Worm (Caenorhabditis elegans) whole organism, L4 larva: Measurements from ENCODE around the gene dmd-4.

Source experiments
- F10B5.3 ChIP-seq: sonication (generic microtip); optimal IDR thresholded peaks from 2 replicates; lab custom pipeline; 2016; ENCODE audit warnings: mild to moderate bottlenecking, missing genetic modification characterization, missing compliant biosample characterization
- F49E8.2 ChIP-seq: sonication (generic microtip); optimal IDR thresholded peaks from 2 replicates; lab custom pipeline; 2016; ENCODE audit warnings: missing compliant biosample characterization, mild to moderate bottlenecking, missing genetic modification characterization, borderline replicate concordance
- Y5F2A.4 ChIP-seq: fragments of 200-800 bp; sonication (Bioruptor generic); optimal IDR thresholded peaks from 2 replicates; lab custom pipeline; 2018; ENCODE audit warnings: mild to moderate bottlenecking, missing genetic modification characterization, missing compliant biosample characterization
- aha-1 ChIP-seq: fragments of 150-350 bp; peaks from one replicate; lab custom pipeline; 2014; ENCODE audit warnings: missing biosample characterization, missing genetic modification characterization
- aly-2 ChIP-seq: sonication (generic microtip); optimal IDR thresholded peaks from 2 replicates; lab custom pipeline; 2018; ENCODE audit warnings: missing biosample characterization, missing genetic modification characterization
- arid-1 ChIP-seq: fragments of 200-800 bp; sonication (Bioruptor generic); conservative IDR thresholded peaks from 2 replicates; pipeline ENCODE4 v1.3.6; 2022; ENCODE audit warnings: missing genetic modification reagents, missing genetic modification characterization, missing compliant biosample characterization
- ceh-20 ChIP-seq: fragments of 200-800 bp; sonication (Bioruptor generic); IDR thresholded peaks from 2 replicates; pipeline ENCODE4 v1.3.6; 2022; ENCODE audit warnings: missing genetic modification reagents, missing genetic modification characterization, missing compliant biosample characterization
- ces-1 ChIP-seq: fragments of 150-350 bp; sonication (generic microtip); optimal IDR thresholded peaks from 4 replicates; lab custom pipeline; 2014; ENCODE audit warnings: missing biosample characterization, missing genetic modification reagents, missing genetic modification characterization
- cey-2 ChIP-seq: sonication (generic microtip); optimal IDR thresholded peaks from 3 replicates; lab custom pipeline; 2017; ENCODE audit warnings: missing genetic modification characterization, mild to moderate bottlenecking, missing compliant biosample characterization, antibody characterized with exemption, borderline replicate concordance; ENCODE audit not compliant: insufficient read depth
- daf-16 ChIP-seq, 3 experiments: sonication (generic microtip); optimal IDR thresholded peaks; 2 replicates each; lab custom pipeline; 2016 to 2017; ENCODE audit warnings: missing genetic modification characterization in 3 of 3, missing genetic modification reagents in 3 of 3, mild to moderate bottlenecking in 2 of 3, missing compliant biosample characterization in 2 of 3, missing biosample characterization in 1 of 3, moderate library complexity in 1 of 3
- dmd-8 ChIP-seq: fragments of 200-800 bp; sonication (Bioruptor generic); IDR thresholded peaks from 2 replicates; pipeline ENCODE4 v1.3.6; 2022; ENCODE audit warnings: missing genetic modification characterization, missing compliant biosample characterization
- dve-1 ChIP-seq: sonication (generic microtip); optimal IDR thresholded peaks from 2 replicates; lab custom pipeline; 2017; ENCODE audit warnings: antibody characterized with exemption, mild to moderate bottlenecking, missing genetic modification characterization, missing compliant biosample characterization; ENCODE audit not compliant: insufficient read depth
- egl-43 ChIP-seq: fragments of 200-800 bp; sonication (Bioruptor generic); IDR thresholded peaks from 2 replicates; pipeline ENCODE4 v1.3.6; 2022; ENCODE audit warnings: missing genetic modification reagents, missing genetic modification characterization, missing compliant biosample characterization
- fkh-10 ChIP-seq: fragments of 150-350 bp; optimal IDR thresholded peaks from 2 replicates; lab custom pipeline; 2014; ENCODE audit warnings: missing biosample characterization, missing genetic modification reagents, missing genetic modification characterization
- fos-1 ChIP-seq: fragments of 150-350 bp; optimal IDR thresholded peaks from 2 replicates; lab custom pipeline; 2014; ENCODE audit warnings: missing biosample characterization, missing genetic modification characterization
- lin-1 ChIP-seq: fragments of 200-800 bp; sonication (Bioruptor generic); IDR thresholded peaks from 2 replicates; pipeline ENCODE4 v1.3.6; 2022; ENCODE audit warnings: missing genetic modification reagents, missing genetic modification characterization, missing compliant biosample characterization
- lin-29 ChIP-seq: fragments of 200-800 bp; sonication (Bioruptor generic); IDR thresholded peaks from 2 replicates; pipeline ENCODE4 v1.3.6; 2022; ENCODE audit warnings: missing genetic modification reagents, missing genetic modification characterization, missing compliant biosample characterization
- madf-5 ChIP-seq, 2 experiments: fragments of 200-800 bp; sonication (Bioruptor generic); IDR thresholded peaks; 2 replicates each; pipeline ENCODE4 v1.3.6; 2022; ENCODE audit warnings: missing compliant biosample characterization in 2 of 2, missing genetic modification characterization in 2 of 2
- mdt-29 ChIP-seq: fragments of 200-800 bp; sonication (Bioruptor generic); IDR thresholded peaks from 2 replicates; pipeline ENCODE4 v1.3.6; 2022; ENCODE audit warnings: missing genetic modification reagents, missing genetic modification characterization, missing compliant biosample characterization
- mes-2 ChIP-seq: sonication (generic microtip); optimal IDR thresholded peaks from 2 replicates; lab custom pipeline; 2016; ENCODE audit warnings: missing genotype, mild to moderate bottlenecking, missing genetic modification characterization, missing compliant biosample characterization; ENCODE audit not compliant: poor library complexity, severe bottlenecking
- mxl-2 ChIP-seq: fragments of 200-800 bp; sonication (Bioruptor generic); conservative IDR thresholded peaks from 2 replicates; pipeline ENCODE4 v1.3.6; 2022; ENCODE audit warnings: missing genetic modification reagents, missing genetic modification characterization, missing compliant biosample characterization
- mxl-3 ChIP-seq: fragments of 200-800 bp; sonication (Bioruptor generic); optimal IDR thresholded peaks from 2 replicates; lab custom pipeline; 2018; ENCODE audit warnings: mild to moderate bottlenecking, missing genetic modification characterization, missing compliant biosample characterization
- nhr-10 ChIP-seq: fragments of 150-350 bp; optimal IDR thresholded peaks from 2 replicates; lab custom pipeline; 2014; ENCODE audit warnings: missing biosample characterization, missing genetic modification characterization
- nhr-25 ChIP-seq: sonication (generic microtip); optimal IDR thresholded peaks from 2 replicates; lab custom pipeline; 2017; ENCODE audit warnings: missing genetic modification characterization, mild to moderate bottlenecking, missing compliant biosample characterization, antibody characterized with exemption, moderate library complexity, borderline replicate concordance; ENCODE audit not compliant: insufficient read depth
- nhr-41 ChIP-seq: fragments of 200-800 bp; sonication (Bioruptor generic); IDR thresholded peaks from 2 replicates; pipeline ENCODE4 v1.3.6; 2022; ENCODE audit warnings: missing genetic modification reagents, missing genetic modification characterization, missing compliant biosample characterization
- nhr-48 ChIP-seq: sonication (generic microtip); optimal IDR thresholded peaks from 2 replicates; lab custom pipeline; 2016; ENCODE audit warnings: mild to moderate bottlenecking, missing genetic modification characterization, missing compliant biosample characterization
- nhr-77 ChIP-seq: fragments of 150-350 bp; optimal IDR thresholded peaks from 2 replicates; lab custom pipeline; 2014; ENCODE audit warnings: missing biosample characterization, missing genetic modification characterization
- pha-4 ChIP-seq, 2 experiments: fragments of 150-350 bp in 1 of 2; fragments of 200-800 bp in 1 of 2; sonication (Bioruptor generic) in 1 of 2; IDR thresholded peaks in 1 of 2; optimal IDR thresholded peaks in 1 of 2; 2 replicates each; pipeline versions ENCODE4 v1.3.6 to Lab custom; 2014 to 2022; ENCODE audit warnings: missing genetic modification characterization in 2 of 2, missing genetic modification reagents in 2 of 2, missing biosample characterization in 1 of 2, missing compliant biosample characterization in 1 of 2
- php-3 ChIP-seq: fragments of 200-800 bp; sonication (Bioruptor generic); IDR thresholded peaks from 2 replicates; pipeline ENCODE4 v1.3.6; 2022; ENCODE audit warnings: missing genetic modification reagents, missing genetic modification characterization, missing compliant biosample characterization
- pqm-1 ChIP-seq: sonication (generic microtip); optimal IDR thresholded peaks from 2 replicates; lab custom pipeline; 2017; ENCODE audit warnings: missing biosample characterization, missing genetic modification characterization
- rbr-2 ChIP-seq: sonication (generic microtip); optimal IDR thresholded peaks from 2 replicates; lab custom pipeline; 2016; ENCODE audit warnings: missing genotype, missing genetic modification characterization, missing compliant biosample characterization
- sdz-12 ChIP-seq: fragments of 200-800 bp; sonication (Bioruptor generic); optimal IDR thresholded peaks from 2 replicates; lab custom pipeline; 2018; ENCODE audit warnings: mild to moderate bottlenecking, missing genetic modification characterization, missing compliant biosample characterization
- set-16 ChIP-seq: fragments of 200-800 bp; sonication (Bioruptor generic); IDR thresholded peaks from 2 replicates; pipeline ENCODE4 v1.3.6; 2022; ENCODE audit warnings: missing genetic modification reagents, missing genetic modification characterization, missing compliant biosample characterization
- tra-1 ChIP-seq: fragments of 200-800 bp; sonication (Bioruptor generic); IDR thresholded peaks from 2 replicates; pipeline ENCODE4 v1.3.6; 2022; ENCODE audit warnings: missing genetic modification reagents, missing genetic modification characterization, missing compliant biosample characterization
- unc-39 ChIP-seq: sonication (generic microtip); optimal IDR thresholded peaks from 2 replicates; lab custom pipeline; 2017; ENCODE audit warnings: missing biosample characterization, missing genetic modification characterization
- unc-62 ChIP-seq, 3 experiments: fragments of 150-350 bp in 1 of 3; sonication (generic microtip); optimal IDR thresholded peaks in 2 of 3; peaks in 1 of 3; 1 replicate in 1 of 3; 2 replicates in 2 of 3; lab custom pipeline; 2014 to 2017; ENCODE audit warnings: missing biosample characterization in 3 of 3, missing genetic modification characterization in 3 of 3, missing genetic modification reagents in 3 of 3, missing genotype in 1 of 3
- vab-7 ChIP-seq: fragments of 200-800 bp; sonication (Bioruptor generic); IDR thresholded peaks from 2 replicates; pipeline ENCODE4 v1.3.6; 2022; ENCODE audit warnings: missing genetic modification reagents, missing genetic modification characterization, missing compliant biosample characterization
- zag-1 ChIP-seq: fragments of 150-350 bp; optimal IDR thresholded peaks from 2 replicates; lab custom pipeline; 2014; ENCODE audit warnings: missing biosample characterization, missing genetic modification characterization
- zfp-2 ChIP-seq: sonication (generic microtip); optimal IDR thresholded peaks from 2 replicates; lab custom pipeline; 2016; ENCODE audit warnings: mild to moderate bottlenecking, missing genetic modification characterization, missing compliant biosample characterization
- zfp-3 ChIP-seq: fragments of 200-800 bp; sonication (Bioruptor generic); conservative IDR thresholded peaks from 2 replicates; pipeline ENCODE4 v1.3.6; 2022; ENCODE audit warnings: missing genetic modification reagents, missing genetic modification characterization, missing compliant biosample characterization
- ztf-11 ChIP-seq: fragments of 150-350 bp; optimal IDR thresholded peaks from 2 replicates; lab custom pipeline; 2014; ENCODE audit warnings: missing biosample characterization, missing genetic modification characterization
- ztf-7 ChIP-seq: fragments of 150-350 bp; optimal IDR thresholded peaks from 2 replicates; lab custom pipeline; 2014; ENCODE audit warnings: missing biosample characterization, missing genetic modification characterization

Gene dmd-4

DNA sequence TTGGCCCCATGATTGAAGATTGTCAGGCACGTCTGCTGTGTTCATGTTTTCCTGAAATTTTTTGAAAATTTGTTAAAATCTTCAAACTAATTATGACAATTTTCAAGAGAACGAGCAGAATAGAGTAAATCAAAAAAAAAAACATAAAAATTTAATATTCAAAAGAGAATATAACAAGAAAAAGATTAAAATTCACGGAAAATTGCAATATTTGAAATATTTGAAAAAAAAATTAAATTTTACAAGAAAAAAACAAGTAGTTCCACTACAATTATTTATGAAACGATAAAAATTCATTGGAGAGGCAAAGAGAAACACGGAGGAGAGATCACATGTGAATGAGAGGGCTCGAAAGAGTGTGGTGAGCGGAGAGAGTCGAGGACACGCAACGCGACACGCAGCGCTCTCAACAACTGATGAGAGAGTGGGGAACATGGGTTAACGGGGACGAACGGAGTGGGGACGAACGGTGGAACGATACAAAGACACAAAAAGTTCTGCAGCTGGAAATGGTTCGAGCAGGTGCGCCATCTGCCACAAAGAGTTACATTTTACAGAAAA is 37.1 kb downstream of the dmd-4 start, which contains the start of gene mbk-1 (continued):
- TF ChIP-seq zfp-2 (tag; lab: Kevin White, UChicago): no peak
- 0 out of 2 replicates have a peak, but pooled peaks have one; percentile 8 for TF ChIP-seq tra-1 (GFP tag; lab: Robert Waterston, UW)
- no peak for TF ChIP-seq cey-2 (tag; lab: Kevin White, UChicago)

- TF ChIP-seq zfp-3 (GFP tag; lab: Robert Waterston, UW) (0 out of 2 replicates have a peak, but pooled peaks have one; percentile 16), set-16 (GFP tag; lab: Robert Waterston, UW) (no peak), zag-1 (no peak), lin-1 (no peak), nhr-48 (tag; lab: Kevin White, UChicago) (no peak), pha-4 (GFP tag; IDR thresholded peaks at IDR 0.05; lab: Robert Waterston, UW) (no peak), pha-4 (tag; optimal IDR thresholded peaks at IDR 0.05; lab: Kevin White, UChicago) (no peak), lin-29 (GFP tag; lab: Robert Waterston, UW) (peak; percentile 27; the same call in 1 of the 2 replicates), aha-1 (peak; percentile 61), vab-7 (GFP tag; lab: Robert Waterston, UW) (no peak), unc-39 (tag; lab: Kevin White, UChicago) (no peak), unc-62 (GFP tag; optimal IDR thresholded peaks at IDR 0.05 in 1 of 2; lab: Kevin White, UChicago) (peak in 1 of 2 experiments; percentile 39), unc-62 (tag; optimal IDR thresholded peaks at IDR 0.05; lab: Kevin White, UChicago) (no peak), mes-2 (tag; lab: Kevin White, UChicago) (no peak), madf-5 (GFP tag; IDR thresholded peaks at IDR 0.05; lab: Robert Waterston, UW) (no peak), arid-1 (0 out of 2 replicates have a peak, but pooled peaks have one; percentile 8)
These were observed 42.2 kb downstream of the dmd-4 start for ce11 chrX:14819495-14819894.

DNA sequence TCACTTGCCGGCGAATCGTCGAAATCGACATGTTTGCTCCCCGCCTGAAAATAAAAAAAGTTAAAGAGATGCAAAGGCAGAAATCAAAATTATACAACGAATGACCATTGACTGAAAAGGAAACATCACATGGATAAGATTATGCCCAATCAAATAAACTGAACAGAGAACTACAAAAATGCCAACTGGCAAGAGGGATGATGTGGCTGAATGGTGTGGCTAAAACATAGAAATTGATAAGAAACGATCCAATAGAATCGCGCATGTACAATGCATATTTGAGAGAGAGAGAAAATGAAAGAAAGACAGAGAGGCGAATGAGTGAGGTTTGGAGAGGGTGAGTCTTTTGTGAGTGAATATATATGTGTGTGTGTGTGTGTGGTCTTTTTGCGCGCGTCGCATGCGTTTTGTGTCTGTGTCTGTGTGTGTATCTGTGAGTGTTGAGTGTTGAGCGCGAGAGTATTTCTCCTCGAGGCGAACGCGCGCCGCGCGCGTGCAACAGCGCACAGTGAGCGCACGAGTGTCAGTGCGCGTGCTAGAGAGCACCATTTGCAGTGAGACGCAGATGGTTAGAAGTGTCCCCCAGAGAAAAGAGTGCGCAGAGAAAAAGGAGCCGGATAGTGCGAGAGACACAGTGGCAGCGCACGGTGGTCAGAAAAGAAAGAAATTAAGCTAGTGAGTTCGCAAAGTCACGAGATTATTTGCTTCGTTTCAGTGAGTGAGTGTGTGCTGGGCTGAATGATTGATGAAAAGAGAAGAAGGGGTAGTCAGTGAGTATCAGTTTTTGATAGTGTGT is 43.0 kb downstream of the dmd-4 start, which contains the start of gene epn-1:
Gene epn-1, minus strand, starts transcription at position 51 of the 796 bp plus-strand sequence.
- TF ChIP-seq tra-1 (GFP tag; lab: Robert Waterston, UW) (peak; percentile 99), nhr-10 (tag; lab: Kevin White, UChicago) (peak; percentile 96), F10B5.3 (tag; lab: Kevin White, UChicago) (peak; percentile 74), ztf-11 (tag; lab: Kevin White, UChicago) (no peak), rbr-2 (peak; percentile 97), F49E8.2 (tag; lab: Kevin White, UChicago) (no peak), mxl-2 (peak; percentile 92), fkh-10 (GFP tag; lab: Kevin White, UChicago) (peak; percentile 89), php-3 (GFP tag; lab: Robert Waterston, UW) (peak; percentile 92), nhr-25 (tag; lab: Kevin White, UChicago) (peak; percentile 85), ceh-20 (GFP tag; lab: Robert Waterston, UW) (peak; percentile 98), dmd-8 (GFP tag; lab: Robert Waterston, UW) (no peak), mdt-29 (peak; percentile 90), nhr-77 (tag; lab: Kevin White, UChicago) (peak; percentile 82), egl-43 (GFP tag; lab: Robert Waterston, UW) (peak; percentile 94), mxl-3 (peak; percentile 99), vab-7 (GFP tag; lab: Robert Waterston, UW) (peak; percentile 70; the same call in 1 of the 2 replicates), sdz-12 (GFP tag; lab: Kevin White, UChicago) (peak; percentile 64), Y5F2A.4 (GFP tag; lab: Kevin White, UChicago) (peak; percentile 31), dve-1 (tag; lab: Kevin White, UChicago) (peak; percentile 95), ces-1 (GFP tag; lab: Kevin White, UChicago) (no peak), aly-2 (tag; lab: Kevin White, UChicago) (no peak), daf-16 (GFP tag; optimal IDR thresholded peaks at IDR 0.05; lab: Kevin White, UChicago) (peak; percentile 84 to 95), daf-16 (tag; optimal IDR thresholded peaks at IDR 0.05; lab: Kevin White, UChicago) (peak; percentile 84), fos-1 (tag; lab: Kevin White, UChicago) (no peak), pqm-1 (tag; lab: Kevin White, UChicago) (peak; percentile 23), set-16 (GFP tag; lab: Robert Waterston, UW) (peak; percentile 99), ztf-7 (tag; lab: Kevin White, UChicago) (peak; percentile 59), nhr-41 (GFP tag; lab: Robert Waterston, UW) (peak; percentile 68; the same call in 1 of the 2 replicates), madf-5 (GFP tag; IDR thresholded peaks at IDR 0.05; lab: Robert Waterston, UW) (peak in 1 of 2 experiments; percentile 50; a peak in 1 of 4 replicates)
